Worm (Caenorhabditis elegans): ENCODE measurements around the gene B0546.3.

B0546.3 gene

DNA sequence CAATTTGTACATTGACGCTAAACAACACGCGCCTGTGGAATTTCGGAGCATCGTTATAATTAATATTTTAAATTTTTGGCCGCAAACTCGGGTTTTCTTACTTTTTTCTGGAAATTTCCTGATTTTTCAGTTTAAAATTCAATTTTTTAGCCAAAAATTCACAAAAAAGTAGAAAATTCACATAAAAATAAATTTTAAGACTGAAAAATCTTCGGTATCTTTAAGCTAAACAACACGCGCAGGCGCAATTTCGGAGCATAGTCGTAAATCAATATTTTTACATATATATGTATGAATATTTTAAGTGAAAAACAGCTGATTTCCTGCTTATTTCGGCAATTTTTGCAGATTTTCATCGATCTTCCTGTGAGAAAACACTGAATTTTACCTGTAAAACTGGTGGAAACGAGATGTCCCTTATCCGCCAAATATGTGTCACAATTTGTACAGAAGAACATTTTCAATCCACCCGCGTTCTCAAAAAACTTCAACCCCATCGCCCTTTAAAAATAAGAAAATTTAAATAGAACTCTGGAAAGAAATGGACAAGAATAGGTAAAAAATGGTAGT is at the start of gene B0546.3:
B0546.3 (minus strand) TSS at position 504 of the 570 bp plus-strand sequence.
- TF ChIP-seq sem-2 (GFP tag; optimal IDR thresholded peaks at IDR 0.05) (no peak), sptf-1 (tag; optimal IDR thresholded peaks at IDR 0.05) (no peak)

ce11 chrIV:3428434-3428950 is 45.9 kb upstream of the B0546.3 start, which contains the start of the genes C04C3.9 and srz-60:
Gene C04C3.9 (minus strand): TSS chrIV:3428534.
Gene srz-60 (plus strand): TSS chrIV:3428900.
- TF ChIP-seq blmp-1 (tag; optimal IDR thresholded peaks at IDR 0.05) (no peak), unc-120 (tag; optimal IDR thresholded peaks at IDR 0.05; ENCODE audit: poor library complexity, severe bottlenecking) (no peak), lsy-2 (tag; optimal IDR thresholded peaks at IDR 0.05) (no peak), M03D4.4 (tag; optimal IDR thresholded peaks at IDR 0.05) (no peak), nhr-12 (tag; optimal IDR thresholded peaks at IDR 0.05) (no peak)

- TF ChIP-seq blmp-1 (tag; optimal IDR thresholded peaks at IDR 0.05) (no peak), nhr-28 (tag; optimal IDR thresholded peaks at IDR 0.05) (no peak), mab-5 (tag; optimal IDR thresholded peaks at IDR 0.05) (no peak), bed-3 (GFP tag; optimal IDR thresholded peaks at IDR 0.05) (no peak), cnd-1 (tag; optimal IDR thresholded peaks at IDR 0.05) (no peak), elt-3 (tag; optimal IDR thresholded peaks at IDR 0.05) (no peak), ceh-43 (GFP tag; optimal IDR thresholded peaks at IDR 0.05) (no peak), ham-2 (GFP tag; optimal IDR thresholded peaks at IDR 0.05) (no peak), mls-2 (tag; optimal IDR thresholded peaks at IDR 0.05) (no peak), sptf-1 (tag; optimal IDR thresholded peaks at IDR 0.05) (no peak), nhr-237 (tag; optimal IDR thresholded peaks at IDR 0.05) (no peak), zip-8 (tag; optimal IDR thresholded peaks at IDR 0.05) (no peak), lsy-2 (tag; optimal IDR thresholded peaks at IDR 0.05) (no peak), flh-1 (GFP tag; optimal IDR thresholded peaks at IDR 0.05) (no peak), unc-62 (GFP tag; optimal IDR thresholded peaks at IDR 0.05) (no peak), hlh-1 (tag; optimal IDR thresholded peaks at IDR 0.05) (no peak), nhr-2 (tag; optimal IDR thresholded peaks at IDR 0.05) (no peak), mep-1 (tag; optimal IDR thresholded peaks at IDR 0.05) (no peak), lin-32 (GFP tag; optimal IDR thresholded peaks at IDR 0.05) (no peak)
Observed at ce11 chrIV:3422516-3422915, 39.9 kb upstream of the B0546.3 start, which contains the start of gene C04C3.6. Gene C04C3.6 (minus strand): TSS chrIV:3422616.

DNA sequence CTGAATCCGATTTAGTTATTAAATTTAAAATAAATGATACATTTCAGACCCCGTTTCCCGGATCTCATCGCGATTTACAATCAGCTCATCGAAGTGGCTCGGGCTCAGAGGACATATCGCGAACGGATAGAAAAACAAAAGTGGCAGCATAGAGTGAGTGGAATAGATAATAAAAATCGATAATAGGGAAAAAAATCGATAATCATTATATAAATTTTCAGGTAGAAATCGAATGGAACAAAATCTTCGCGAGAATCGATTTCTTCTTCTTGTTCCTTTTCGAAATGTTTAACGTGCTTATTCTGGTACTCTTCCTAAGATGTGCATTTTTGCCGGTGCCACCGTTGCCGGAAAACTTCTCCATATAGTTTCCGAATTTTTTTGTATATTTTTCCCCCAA is 36.1 kb upstream of the B0546.3 start:
- no peak for TF ChIP-seq cnd-1 (tag; optimal IDR thresholded peaks at IDR 0.05)
- no peak for TF ChIP-seq nhr-28 (tag; optimal IDR thresholded peaks at IDR 0.05)
- no peak for TF ChIP-seq drap-1 (GFP tag; optimal IDR thresholded peaks at IDR 0.05)
- no peak for TF ChIP-seq mab-5 (tag; optimal IDR thresholded peaks at IDR 0.05)
- no peak for TF ChIP-seq hlh-1 (tag; optimal IDR thresholded peaks at IDR 0.05)
- no peak for TF ChIP-seq blmp-1 (tag; optimal IDR thresholded peaks at IDR 0.05)
- TF ChIP-seq lin-13 (tag; optimal IDR thresholded peaks at IDR 0.05) = no peak
- TF ChIP-seq unc-39 (tag; optimal IDR thresholded peaks at IDR 0.05) = no peak
- TF ChIP-seq zip-8 (tag; optimal IDR thresholded peaks at IDR 0.05) = no peak
- no peak for TF ChIP-seq ham-2 (GFP tag; optimal IDR thresholded peaks at IDR 0.05)
- no peak for TF ChIP-seq sptf-1 (tag; optimal IDR thresholded peaks at IDR 0.05)
- no peak for TF ChIP-seq elt-1 (tag; optimal IDR thresholded peaks at IDR 0.05; ENCODE audit: borderline replicate concordance, insufficient read depth)

DNA sequence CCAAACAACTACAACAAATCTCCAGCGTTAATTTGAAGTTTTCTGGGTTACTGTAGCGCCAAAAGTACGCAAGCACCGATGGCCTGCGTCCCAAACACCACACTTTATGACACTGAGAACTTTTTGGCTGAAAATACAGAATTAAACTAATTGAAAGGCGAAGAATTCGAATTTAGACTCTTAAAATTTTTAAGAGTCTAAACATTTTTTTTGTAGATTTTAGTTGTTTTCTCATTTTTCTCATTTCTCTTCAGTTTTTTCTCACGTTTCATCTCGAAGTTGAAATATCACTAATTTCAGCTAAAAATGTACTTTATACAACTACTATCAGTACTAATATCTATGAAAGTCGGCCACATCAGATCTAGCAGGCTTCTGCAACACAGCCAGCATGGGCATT is 32.7 kb upstream of the B0546.3 start, which contains the start of gene lgc-9:
lgc-9 (plus strand) TSS at position 301 of the 400 bp plus-strand sequence.
- TF ChIP-seq zip-8 (tag; optimal IDR thresholded peaks at IDR 0.05) = no peak
- no peak for TF ChIP-seq unc-39 (tag; optimal IDR thresholded peaks at IDR 0.05)
- no peak for TF ChIP-seq mab-5 (tag; optimal IDR thresholded peaks at IDR 0.05)
- TF ChIP-seq tbx-8 (GFP tag; optimal IDR thresholded peaks at IDR 0.05) = no peak
- TF ChIP-seq lsy-2 (tag; optimal IDR thresholded peaks at IDR 0.05) = no peak
- TF ChIP-seq ces-1 (GFP tag; optimal IDR thresholded peaks at IDR 0.05) = no peak
- no peak for TF ChIP-seq M03D4.4 (tag; optimal IDR thresholded peaks at IDR 0.05)

DNA sequence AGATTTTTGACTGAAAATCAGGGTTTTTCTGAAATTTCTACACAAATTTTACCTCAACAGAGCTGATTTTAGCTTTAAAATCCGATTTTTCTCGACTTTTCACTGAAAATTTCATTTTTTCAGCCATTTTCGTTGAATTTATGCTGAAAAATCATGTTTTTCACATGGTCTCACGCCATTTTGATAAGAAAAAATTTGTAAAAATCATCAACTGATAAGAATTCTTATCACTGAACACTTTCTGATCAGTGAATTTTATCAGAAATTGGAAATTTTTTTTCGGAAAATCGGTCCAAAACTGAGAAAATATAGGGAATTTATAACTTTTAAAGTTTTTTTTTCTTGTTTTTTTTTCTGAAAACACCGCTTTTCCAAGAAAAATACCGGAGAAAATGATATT is 18.3 kb upstream of the B0546.3 start:
- TF ChIP-seq M03D4.4 (tag; optimal IDR thresholded peaks at IDR 0.05) (no peak), tbx-8 (GFP tag; optimal IDR thresholded peaks at IDR 0.05) (no peak)
